Worm (Caenorhabditis elegans) whole organism, late embryonic: ENCODE results near the gene unc-103.

Source experiments
- ceh-9 ChIP-seq: sonication (generic microtip); optimal IDR thresholded peaks from 2 replicates; lab custom pipeline; 2016; ENCODE audit warnings: mild to moderate bottlenecking, missing genetic modification characterization, inconsistent platforms, missing compliant biosample characterization
- elt-2 ChIP-seq: sonication (generic microtip); optimal IDR thresholded peaks from 2 replicates; lab custom pipeline; 2016; ENCODE audit warnings: missing genetic modification reagents, missing genetic modification characterization, missing compliant biosample characterization
- gmeb-2 ChIP-seq: sonication (generic microtip); optimal IDR thresholded peaks from 2 replicates; lab custom pipeline; 2016; ENCODE audit warnings: missing genetic modification characterization, inconsistent platforms, missing compliant biosample characterization
- hlh-15 ChIP-seq: sonication (generic microtip); optimal IDR thresholded peaks from 2 replicates; lab custom pipeline; 2016; ENCODE audit warnings: missing genetic modification characterization, missing compliant biosample characterization
- lin-11 ChIP-seq: fragments of 200-800 bp; sonication (Bioruptor generic); optimal IDR thresholded peaks from 2 replicates; lab custom pipeline; 2018; ENCODE audit warnings: mild to moderate bottlenecking, missing genetic modification characterization, missing compliant biosample characterization
- sox-4 ChIP-seq: sonication (generic microtip); optimal IDR thresholded peaks from 2 replicates; lab custom pipeline; 2017; ENCODE audit warnings: mild to moderate bottlenecking, missing genetic modification characterization, inconsistent platforms, missing compliant biosample characterization
- unc-55 ChIP-seq: sonication (generic microtip); optimal IDR thresholded peaks from 2 replicates; lab custom pipeline; 2017; ENCODE audit warnings: missing biosample characterization, missing genetic modification reagents, missing genetic modification characterization

DNA sequence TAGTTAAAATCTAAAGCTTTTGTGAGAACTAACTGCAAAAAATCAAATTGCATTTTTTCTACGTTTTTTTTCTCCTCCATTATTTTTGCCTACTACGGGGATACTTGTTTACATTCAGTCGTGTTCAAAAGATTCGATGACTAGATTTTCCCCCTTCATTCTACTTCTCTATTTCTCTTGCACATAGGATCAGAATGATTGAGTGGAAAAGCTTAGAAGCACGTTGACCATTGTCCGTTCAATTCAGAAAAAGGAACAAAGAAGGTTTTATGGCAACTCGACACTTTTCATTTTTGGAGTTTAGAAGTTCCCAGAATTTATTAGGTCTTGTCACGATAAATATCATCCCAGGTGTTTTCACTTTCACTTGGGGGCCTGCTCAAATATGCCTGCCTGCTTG, 22.0 kb downstream of the unc-103 start:
- no peak for TF ChIP-seq lin-11
- no peak for TF ChIP-seq hlh-15 (tag; lab: Kevin White, UChicago)
- no peak for TF ChIP-seq ceh-9
- TF ChIP-seq unc-55 (GFP tag; lab: Kevin White, UChicago) = no peak
- no peak for TF ChIP-seq gmeb-2 (tag; lab: Kevin White, UChicago)
- no peak for TF ChIP-seq sox-4 (tag; lab: Kevin White, UChicago)
- TF ChIP-seq elt-2 (tag; lab: Kevin White, UChicago) = no peak
